4 fruit fly cellular contexts compared by ENCODE assay signal in the genomic region with DNA sequence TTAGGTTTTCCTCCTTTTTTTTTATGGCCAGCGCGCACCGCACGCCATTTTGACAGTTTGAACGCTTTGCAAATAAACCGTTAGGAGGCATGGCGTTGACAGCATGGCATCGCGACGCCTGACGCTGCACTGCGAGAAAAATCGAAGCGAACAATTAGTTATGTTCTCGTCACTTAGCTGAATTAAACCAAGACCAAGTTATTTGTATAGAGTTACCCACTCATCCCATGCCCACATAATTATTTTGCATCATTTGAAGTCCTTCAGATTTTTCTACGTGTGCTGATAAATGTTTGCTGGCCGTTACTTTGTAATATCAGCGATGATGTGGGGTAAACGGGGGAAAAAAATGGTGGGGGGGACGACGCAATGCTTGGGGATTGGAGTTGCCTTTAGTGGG.
TF ChIP-seq lines count a peak whose summit lies in the region.

No protein-coding gene starts in this region.

- TF ChIP-seq CTCF in whole organism, embryonic (GFP tag; optimal IDR thresholded peaks at IDR 0.05; lab: Kevin White, UChicago), result no peak

TF ChIP-seq in whole organism, embryonic, 481 proteins besides CTCF, POLR2A, EP300 and RAD21 (continues in another document):
- TF ChIP-seq so (GFP tag; IDR thresholded peaks at IDR 0.05; lab: Robert Waterston, UW), result no peak
- 0 out of 2 replicates have a peak, but pooled peaks have one; percentile 20 for TF ChIP-seq Xrp1 (GFP tag; IDR thresholded peaks at IDR 0.05; lab: Robert Waterston, UW)
- no peak for TF ChIP-seq grn (GFP tag; optimal IDR thresholded peaks at IDR 0.05; lab: Kevin White, UChicago)
- TF ChIP-seq HHEX (GFP tag; optimal IDR thresholded peaks at IDR 0.05; lab: Kevin White, UChicago), result no peak
- peak; percentile 9 for TF ChIP-seq grau (tag; optimal IDR thresholded peaks at IDR 0.05; lab: Kevin White, UChicago)
- TF ChIP-seq ac (GFP tag; optimal IDR thresholded peaks at IDR 0.05; lab: Kevin White, UChicago), result no peak
- TF ChIP-seq kay (GFP tag; optimal IDR thresholded peaks at IDR 0.05; lab: Kevin White, UChicago), result no peak
- TF ChIP-seq nerfin-1 (tag; optimal IDR thresholded peaks at IDR 0.05; lab: Kevin White, UChicago), result no peak
- TF ChIP-seq CG1024 (GFP tag; IDR thresholded peaks at IDR 0.05; lab: Robert Waterston, UW), result no peak
- no peak for TF ChIP-seq pan (optimal IDR thresholded peaks at IDR 0.05; lab: Kevin White, UChicago)
- TF ChIP-seq pan (GFP tag; optimal IDR thresholded peaks at IDR 0.05 in 1 of 2, IDR thresholded peaks at IDR 0.05 in 1 of 2), result peak in 1 of 2 experiments; percentile 34
- no peak for TF ChIP-seq CG15601 (tag; optimal IDR thresholded peaks at IDR 0.05; lab: Kevin White, UChicago)
- peak; percentile 33 for TF ChIP-seq CG12769 (tag; optimal IDR thresholded peaks at IDR 0.05; lab: Kevin White, UChicago)
- no peak for TF ChIP-seq CG7745 (tag; optimal IDR thresholded peaks at IDR 0.05; lab: Kevin White, UChicago)
- no peak for TF ChIP-seq CG34376 (GFP tag; optimal IDR thresholded peaks at IDR 0.05; lab: Kevin White, UChicago)
- TF ChIP-seq Hsf (GFP tag; optimal IDR thresholded peaks at IDR 0.05; lab: Kevin White, UChicago), result no peak
- TF ChIP-seq CG17912 (GFP tag; optimal IDR thresholded peaks at IDR 0.05; lab: Kevin White, UChicago), result no peak
- TF ChIP-seq Drgx (GFP tag; IDR thresholded peaks at IDR 0.05; lab: Robert Waterston, UW), result peak; percentile 16; the same call in 1 of the 2 replicates
- no peak for TF ChIP-seq CG31441 (GFP tag; IDR thresholded peaks at IDR 0.05; lab: Robert Waterston, UW)
- no peak for TF ChIP-seq pzg (GFP tag; optimal IDR thresholded peaks at IDR 0.05; lab: Kevin White, UChicago)
- TF ChIP-seq CG6175 (GFP tag; IDR thresholded peaks at IDR 0.05; lab: Robert Waterston, UW), result no peak
- no peak for TF ChIP-seq Myb (GFP tag; optimal IDR thresholded peaks at IDR 0.05; lab: Kevin White, UChicago)

TF ChIP-seq in whole organism, prepupa, 60 proteins besides CTCF, POLR2A, EP300 and RAD21 (continues in another document):
- TF ChIP-seq topi (GFP tag; optimal IDR thresholded peaks at IDR 0.05; lab: Kevin White, UChicago) (no peak), pdm3 (GFP tag; optimal IDR thresholded peaks at IDR 0.05; lab: Kevin White, UChicago) (peak; percentile 5), Lpt (GFP tag; optimal IDR thresholded peaks at IDR 0.05; lab: Kevin White, UChicago) (no peak), CG6276 (GFP tag; optimal IDR thresholded peaks at IDR 0.05; lab: Kevin White, UChicago) (peak; percentile 6), net (GFP tag; optimal IDR thresholded peaks at IDR 0.05; lab: Kevin White, UChicago) (no peak), CG11294 (GFP tag; IDR thresholded peaks at IDR 0.05; lab: Robert Waterston, UW) (peak; percentile 38; the same call in 1 of the 2 replicates), Smox (GFP tag; optimal IDR thresholded peaks at IDR 0.05; lab: Kevin White, UChicago) (no peak), fkh (GFP tag; optimal IDR thresholded peaks at IDR 0.05; lab: Kevin White, UChicago) (no peak), CG32006 (GFP tag; optimal IDR thresholded peaks at IDR 0.05; lab: Kevin White, UChicago) (peak; percentile 39), Hr38 (GFP tag; optimal IDR thresholded peaks at IDR 0.05; lab: Kevin White, UChicago) (no peak), CG11902 (GFP tag; optimal IDR thresholded peaks at IDR 0.05; lab: Kevin White, UChicago) (no peak), CG6163 (GFP tag; IDR thresholded peaks at IDR 0.05; lab: Robert Waterston, UW) (0 out of 3 replicates have a peak, but pooled peaks have one; percentile 24), CG8319 (GFP tag; optimal IDR thresholded peaks at IDR 0.05; lab: Kevin White, UChicago) (no peak), CG31627 (GFP tag; optimal IDR thresholded peaks at IDR 0.05; lab: Kevin White, UChicago) (no peak), Ets96B (tag; optimal IDR thresholded peaks at IDR 0.05; lab: Kevin White, UChicago) (no peak), CG15336 (GFP tag; IDR thresholded peaks at IDR 0.05; lab: Robert Waterston, UW) (0 out of 2 replicates have a peak, but pooled peaks have one; percentile 41), svp (GFP tag; lab: Kevin White, UChicago) (peak; percentile 46), Blimp-1 (GFP tag; optimal IDR thresholded peaks at IDR 0.05; lab: Kevin White, UChicago) (no peak), CG3919 (GFP tag; optimal IDR thresholded peaks at IDR 0.05; lab: Kevin White, UChicago) (peak; percentile 27), CG6808 (GFP tag; optimal IDR thresholded peaks at IDR 0.05; lab: Kevin White, UChicago) (no peak), salr (GFP tag; optimal IDR thresholded peaks at IDR 0.05; lab: Kevin White, UChicago) (no peak), spab (GFP tag; optimal IDR thresholded peaks at IDR 0.05; lab: Kevin White, UChicago) (no peak), CG9139 (GFP tag; optimal IDR thresholded peaks at IDR 0.05; lab: Kevin White, UChicago) (no peak)

TF ChIP-seq in whole organism, pupa, 21 proteins besides CTCF, POLR2A, EP300 and RAD21:
- TF ChIP-seq CG12605 (GFP tag; IDR thresholded peaks at IDR 0.05; lab: Robert Waterston, UW) (no peak), CG32121 (GFP tag; IDR thresholded peaks at IDR 0.05; lab: Robert Waterston, UW) (peak; percentile 20; the same call in 1 of the 2 replicates), fd96Ca (GFP tag; IDR thresholded peaks at IDR 0.05; lab: Robert Waterston, UW) (peak; percentile 33; the same call in 1 of the 3 replicates), CG4496 (GFP tag; IDR thresholded peaks at IDR 0.05; lab: Robert Waterston, UW) (0 out of 3 replicates have a peak, but pooled peaks have one; percentile 39), rn (GFP tag; IDR thresholded peaks at IDR 0.05; lab: Robert Waterston, UW) (no peak), CG14655 (GFP tag; optimal IDR thresholded peaks at IDR 0.05; lab: Kevin White, UChicago) (peak; percentile 18), Ets98B (GFP tag; IDR thresholded peaks at IDR 0.05; lab: Robert Waterston, UW) (0 out of 2 replicates have a peak, but pooled peaks have one; percentile 11)

TF ChIP-seq in whole organism, wandering third instar larva, 38 proteins besides CTCF, POLR2A, EP300 and RAD21:
- TF ChIP-seq GATAd (GFP tag; optimal IDR thresholded peaks at IDR 0.05; lab: Kevin White, UChicago) (no peak), fru (GFP tag; optimal IDR thresholded peaks at IDR 0.05; lab: Kevin White, UChicago) (peak; percentile 3), jim (GFP tag; optimal IDR thresholded peaks at IDR 0.05; lab: Kevin White, UChicago) (no peak), pan (optimal IDR thresholded peaks at IDR 0.05; lab: Kevin White, UChicago) (no peak), h (GFP tag; optimal IDR thresholded peaks at IDR 0.05; lab: Kevin White, UChicago) (peak; percentile 7), sage (GFP tag; optimal IDR thresholded peaks at IDR 0.05; lab: Kevin White, UChicago) (no peak)

Comparison
In these comparisons a context has a peak if more than half of its experiments do, and no peak if none do; other contexts are left out.
1. Of the 7 proteins assayed by ChIP-seq in both whole organism, embryonic and whole organism, prepupa: peak only in whole organism, embryonic: none; only in whole organism, prepupa: Gug and Hr39; in both: none; in neither: 5.